Worm (Caenorhabditis elegans) whole organism, L3 larva: Measurements from ENCODE around the gene nsy-4.

Source experiments
- ceh-82 ChIP-seq: fragments of 150-350 bp; optimal IDR thresholded peaks from 2 replicates; lab custom pipeline; 2014; ENCODE audit warnings: missing biosample characterization, missing genetic modification characterization
- egl-27 ChIP-seq: sonication (generic microtip); optimal IDR thresholded peaks from 4 replicates; lab custom pipeline; 2017; ENCODE audit warnings: missing biosample characterization, missing genetic modification reagents, missing genetic modification characterization
- nhr-25 ChIP-seq: sonication (generic microtip); optimal IDR thresholded peaks from 2 replicates; lab custom pipeline; 2017; ENCODE audit warnings: missing biosample characterization, missing genetic modification characterization
- unc-39 ChIP-seq: sonication (generic microtip); optimal IDR thresholded peaks from 4 replicates; lab custom pipeline; 2017; ENCODE audit warnings: missing biosample characterization, missing genetic modification characterization
- unc-62 ChIP-seq: fragments of 150-350 bp; sonication (generic microtip); optimal IDR thresholded peaks from 4 replicates; lab custom pipeline; 2014; ENCODE audit warnings: missing biosample characterization, missing genetic modification reagents, missing genetic modification characterization

- TF ChIP-seq egl-27 (tag; lab: Kevin White, UChicago) (no peak), ceh-82 (tag; lab: Kevin White, UChicago) (no peak), nhr-25 (tag; lab: Kevin White, UChicago) (no peak), unc-39 (no peak), unc-62 (GFP tag; lab: Kevin White, UChicago) (no peak)
Measured at ce11 chrIV:2298388-2298787, 24.7 kb upstream of the nsy-4 start.
